Worm (Caenorhabditis elegans): Measurements from ENCODE around the gene F10E7.1.

- TF ChIP-seq lin-15B (tag; optimal IDR thresholded peaks at IDR 0.05): no peak
- no peak for TF ChIP-seq unc-62 (GFP tag; optimal IDR thresholded peaks at IDR 0.05)
- no peak for TF ChIP-seq ztf-11 (tag; optimal IDR thresholded peaks at IDR 0.05)
- no peak for TF ChIP-seq hmg-11 (tag; optimal IDR thresholded peaks at IDR 0.05)
- no peak for TF ChIP-seq elt-1 (tag; optimal IDR thresholded peaks at IDR 0.05)
- no peak for TF ChIP-seq pqm-1 (tag; optimal IDR thresholded peaks at IDR 0.05)
- TF ChIP-seq jun-1 (tag; optimal IDR thresholded peaks at IDR 0.05): no peak
Observed at ce11 chrII:7176108-7176507, 49.6 kb downstream of the F10E7.1 start.

All from whole organism, L3 larva.